Worm (Caenorhabditis elegans) whole organism, late embryonic: Measurements from ENCODE around the gene ZK697.1.

Experiments
- ama-1 ChIP-seq: fragments of 150-350 bp; optimal IDR thresholded peaks from 2 replicates; lab custom pipeline; 2014
- nhr-11 ChIP-seq: fragments of 150-350 bp; optimal IDR thresholded peaks from 2 replicates; lab custom pipeline; 2014; ENCODE audit warnings: missing biosample characterization, missing genetic modification characterization
- ttx-3 ChIP-seq: sonication (generic microtip); optimal IDR thresholded peaks from 2 replicates; lab custom pipeline; 2016; ENCODE audit warnings: missing genetic modification reagents, missing genetic modification characterization, missing compliant biosample characterization

ce11 chrV:1794218-1794617, 41.6 kb downstream of the ZK697.1 start, which contains the start of gene F36H9.1:
- no peak for TF ChIP-seq nhr-11 (tag; lab: Kevin White, UChicago)
- TF ChIP-seq ama-1 (lab: Kevin White, UChicago), result no peak
- TF ChIP-seq ttx-3, result no peak
